Worm (Caenorhabditis elegans) whole organism, L3 larva: ENCODE data around the gene col-81.

Experiments
- R02D3.7 ChIP-seq: fragments of 150-350 bp; optimal IDR thresholded peaks from 2 replicates; lab custom pipeline; 2014; ENCODE audit warnings: missing biosample characterization, missing genetic modification characterization
- ZK546.5 ChIP-seq: sonication (generic microtip); optimal IDR thresholded peaks from 2 replicates; lab custom pipeline; 2017; ENCODE audit warnings: missing biosample characterization, missing genetic modification characterization
- aly-2 ChIP-seq: fragments of 150-350 bp; optimal IDR thresholded peaks from 2 replicates; lab custom pipeline; 2014; ENCODE audit warnings: missing biosample characterization, missing genetic modification characterization
- ama-1 ChIP-seq: fragments of 150-350 bp; optimal IDR thresholded peaks from 2 replicates; lab custom pipeline; 2018
- ceh-16 ChIP-seq: sonication (generic microtip); optimal IDR thresholded peaks from 2 replicates; lab custom pipeline; 2017; ENCODE audit warnings: missing biosample characterization, missing genetic modification characterization
- ceh-28 ChIP-seq: fragments of 150-350 bp; optimal IDR thresholded peaks from 2 replicates; lab custom pipeline; 2014; ENCODE audit warnings: missing biosample characterization, missing genetic modification reagents, missing genetic modification characterization
- ceh-82 ChIP-seq: fragments of 150-350 bp; optimal IDR thresholded peaks from 2 replicates; lab custom pipeline; 2014; ENCODE audit warnings: missing biosample characterization, missing genetic modification characterization
- ceh-9 ChIP-seq: sonication (generic microtip); optimal IDR thresholded peaks from 2 replicates; lab custom pipeline; 2018; ENCODE audit warnings: missing biosample characterization, missing genetic modification characterization
- daf-12 ChIP-seq: fragments of 150-350 bp; optimal IDR thresholded peaks from 2 replicates; lab custom pipeline; 2014; ENCODE audit warnings: missing biosample characterization, missing genetic modification reagents, missing genetic modification characterization
- egl-27 ChIP-seq: sonication (generic microtip); optimal IDR thresholded peaks from 4 replicates; lab custom pipeline; 2017; ENCODE audit warnings: missing biosample characterization, missing genetic modification reagents, missing genetic modification characterization
- egl-5 ChIP-seq: fragments of 150-350 bp; optimal IDR thresholded peaks from 2 replicates; lab custom pipeline; 2017; ENCODE audit warnings: missing biosample characterization, missing genetic modification reagents, missing genetic modification characterization, inconsistent platforms
- elt-1 ChIP-seq: fragments of 150-350 bp; optimal IDR thresholded peaks from 2 replicates; lab custom pipeline; 2014; ENCODE audit warnings: missing biosample characterization, missing genetic modification characterization
- elt-2 ChIP-seq: sonication (generic microtip); optimal IDR thresholded peaks from 2 replicates; lab custom pipeline; 2016; ENCODE audit warnings: missing genetic modification reagents, mild to moderate bottlenecking, missing genetic modification characterization, missing compliant biosample characterization
- elt-3 ChIP-seq, 3 experiments: fragments of 150-350 bp in 1 of 3; sonication (generic microtip) in 2 of 3; optimal IDR thresholded peaks; 2 replicates in 2 of 3; 4 replicates in 1 of 3; lab custom pipeline; 2014 to 2017; ENCODE audit warnings: missing biosample characterization in 3 of 3, missing genetic modification characterization in 3 of 3
- eor-1 ChIP-seq, 2 experiments: fragments of 150-350 bp; optimal IDR thresholded peaks; 2 replicates each; lab custom pipeline; 2014 to 2018; ENCODE audit warnings: missing biosample characterization in 2 of 2, missing genetic modification characterization in 2 of 2
- fkh-10 ChIP-seq: sonication (generic microtip); optimal IDR thresholded peaks from 2 replicates; lab custom pipeline; 2017; ENCODE audit warnings: missing biosample characterization, missing genetic modification reagents, missing genetic modification characterization
- fkh-2 ChIP-seq: fragments of 150-350 bp; optimal IDR thresholded peaks from 2 replicates; lab custom pipeline; 2014; ENCODE audit warnings: missing biosample characterization, missing genetic modification reagents, missing genetic modification characterization
- fos-1 ChIP-seq: fragments of 150-350 bp; optimal IDR thresholded peaks from 2 replicates; lab custom pipeline; 2014; ENCODE audit warnings: missing biosample characterization, missing genetic modification characterization
- hmg-11 ChIP-seq: sonication (generic microtip); optimal IDR thresholded peaks from 2 replicates; lab custom pipeline; 2016; ENCODE audit warnings: missing genetic modification characterization, missing compliant biosample characterization
- jun-1 ChIP-seq: fragments of 150-350 bp; optimal IDR thresholded peaks from 2 replicates; lab custom pipeline; 2014; ENCODE audit warnings: missing biosample characterization, missing genetic modification reagents, missing genetic modification characterization
- lin-15B ChIP-seq: fragments of 150-350 bp; optimal IDR thresholded peaks from 2 replicates; lab custom pipeline; 2014; ENCODE audit warnings: missing biosample characterization, missing genetic modification characterization
- lin-39 ChIP-seq: fragments of 150-350 bp; optimal IDR thresholded peaks from 2 replicates; lab custom pipeline; 2018; ENCODE audit warnings: missing biosample characterization, missing genetic modification reagents, missing genetic modification characterization
- lsy-12 ChIP-seq: sonication (generic microtip); optimal IDR thresholded peaks from 2 replicates; lab custom pipeline; 2016; ENCODE audit warnings: mild to moderate bottlenecking, missing genetic modification characterization, missing compliant biosample characterization
- mdl-1 ChIP-seq: fragments of 150-350 bp; optimal IDR thresholded peaks from 2 replicates; lab custom pipeline; 2014; ENCODE audit warnings: missing biosample characterization, missing genetic modification characterization
- mml-1 ChIP-seq: fragments of 150-350 bp; sonication (generic microtip); optimal IDR thresholded peaks from 3 replicates; lab custom pipeline; 2014; ENCODE audit warnings: missing biosample characterization, missing genetic modification characterization
- nfya-1 ChIP-seq: sonication (generic microtip); optimal IDR thresholded peaks from 2 replicates; lab custom pipeline; 2017; ENCODE audit warnings: missing genetic modification characterization, mild to moderate bottlenecking, missing compliant biosample characterization, antibody characterized with exemption, moderate library complexity; ENCODE audit not compliant: insufficient read depth
- nhr-11 ChIP-seq: fragments of 150-350 bp; optimal IDR thresholded peaks from 2 replicates; lab custom pipeline; 2014; ENCODE audit warnings: missing biosample characterization, missing genetic modification characterization
- nhr-12 ChIP-seq: fragments of 150-350 bp; optimal IDR thresholded peaks from 2 replicates; lab custom pipeline; 2014; ENCODE audit warnings: missing biosample characterization, missing genetic modification characterization
- nhr-23 ChIP-seq: fragments of 150-350 bp; optimal IDR thresholded peaks from 2 replicates; lab custom pipeline; 2014; ENCODE audit warnings: missing biosample characterization, missing genetic modification reagents, missing genetic modification characterization
- nhr-237 ChIP-seq: fragments of 150-350 bp; optimal IDR thresholded peaks from 2 replicates; lab custom pipeline; 2014; ENCODE audit warnings: missing biosample characterization, missing genetic modification characterization
- nhr-25 ChIP-seq: sonication (generic microtip); optimal IDR thresholded peaks from 2 replicates; lab custom pipeline; 2017; ENCODE audit warnings: missing biosample characterization, missing genetic modification characterization
- nhr-28 ChIP-seq: fragments of 150-350 bp; optimal IDR thresholded peaks from 2 replicates; lab custom pipeline; 2014; ENCODE audit warnings: missing biosample characterization, missing genetic modification characterization
- nhr-43 ChIP-seq: sonication (generic microtip); optimal IDR thresholded peaks from 2 replicates; lab custom pipeline; 2016; ENCODE audit warnings: mild to moderate bottlenecking, missing genetic modification characterization, missing compliant biosample characterization; ENCODE audit not compliant: poor library complexity, severe bottlenecking
- nhr-67 ChIP-seq: fragments of 150-350 bp; optimal IDR thresholded peaks from 2 replicates; lab custom pipeline; 2014; ENCODE audit warnings: missing biosample characterization, missing genetic modification characterization
- nhr-76 ChIP-seq: fragments of 150-350 bp; sonication (generic microtip); optimal IDR thresholded peaks from 5 replicates; lab custom pipeline; 2014; ENCODE audit warnings: missing biosample characterization, missing genetic modification characterization
- nhr-77 ChIP-seq: fragments of 150-350 bp; optimal IDR thresholded peaks from 2 replicates; lab custom pipeline; 2014; ENCODE audit warnings: missing biosample characterization, missing genetic modification characterization
- pha-4 ChIP-seq: fragments of 150-350 bp; optimal IDR thresholded peaks from 2 replicates; lab custom pipeline; 2014; ENCODE audit warnings: missing biosample characterization, missing genetic modification reagents, missing genetic modification characterization
- pqm-1 ChIP-seq: fragments of 150-350 bp; optimal IDR thresholded peaks from 2 replicates; lab custom pipeline; 2017; ENCODE audit warnings: missing biosample characterization, missing genetic modification characterization, inconsistent platforms
- sea-2 ChIP-seq: fragments of 150-350 bp; sonication (generic microtip); optimal IDR thresholded peaks from 4 replicates; lab custom pipeline; 2014; ENCODE audit warnings: missing biosample characterization, missing genetic modification reagents, missing genetic modification characterization
- skn-1 ChIP-seq: fragments of 150-350 bp; optimal IDR thresholded peaks from 2 replicates; lab custom pipeline; 2014; ENCODE audit warnings: missing biosample characterization, missing genetic modification characterization
- snpc-4 ChIP-seq: fragments of 150-350 bp; optimal IDR thresholded peaks from 2 replicates; lab custom pipeline; 2014; ENCODE audit warnings: missing biosample characterization, missing genetic modification characterization
- tbx-2 ChIP-seq: sonication (generic microtip); optimal IDR thresholded peaks from 2 replicates; lab custom pipeline; 2016; ENCODE audit warnings: mild to moderate bottlenecking, missing genetic modification characterization, missing compliant biosample characterization
- unc-39 ChIP-seq: sonication (generic microtip); optimal IDR thresholded peaks from 4 replicates; lab custom pipeline; 2017; ENCODE audit warnings: missing biosample characterization, missing genetic modification characterization
- unc-62 ChIP-seq: fragments of 150-350 bp; sonication (generic microtip); optimal IDR thresholded peaks from 4 replicates; lab custom pipeline; 2014; ENCODE audit warnings: missing biosample characterization, missing genetic modification reagents, missing genetic modification characterization
- zag-1 ChIP-seq: fragments of 150-350 bp; optimal IDR thresholded peaks from 2 replicates; lab custom pipeline; 2014; ENCODE audit warnings: missing biosample characterization, missing genetic modification characterization
- ztf-11 ChIP-seq: fragments of 150-350 bp; optimal IDR thresholded peaks from 2 replicates; lab custom pipeline; 2014; ENCODE audit warnings: missing biosample characterization, missing genetic modification characterization
- ztf-4 ChIP-seq: fragments of 150-350 bp; optimal IDR thresholded peaks from 2 replicates; lab custom pipeline; 2014; ENCODE audit warnings: missing biosample characterization, missing genetic modification characterization

Gene col-81

DNA sequence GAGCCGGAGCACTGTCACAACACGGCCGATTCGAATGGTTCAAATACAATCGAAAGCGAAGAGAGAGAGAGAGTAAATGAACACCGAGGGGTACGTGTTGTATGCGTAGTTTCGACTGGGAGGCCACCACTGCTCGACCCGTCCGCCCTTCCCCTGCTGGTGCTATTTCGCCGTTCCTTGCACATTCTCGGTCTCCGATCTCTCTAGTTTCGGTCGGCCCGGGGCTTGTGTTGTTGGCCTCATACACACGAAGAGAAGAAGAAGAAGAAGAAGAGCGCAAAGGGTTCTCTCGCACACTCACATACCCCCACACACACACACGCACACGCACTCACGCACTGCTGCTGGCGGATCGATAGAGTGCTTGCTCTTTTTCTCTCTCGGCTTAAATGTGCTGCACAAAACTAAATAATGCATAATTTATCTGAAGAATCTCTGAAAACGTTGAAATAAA, 29.3 kb upstream of the col-81 start:
- TF ChIP-seq tbx-2 (tag; lab: Kevin White, UChicago) (peak; percentile 23), zag-1 (tag; lab: Kevin White, UChicago) (no peak), ceh-16 (tag; lab: Kevin White, UChicago) (no peak), nhr-11 (tag; lab: Kevin White, UChicago) (no peak), ceh-82 (tag; lab: Kevin White, UChicago) (no peak), elt-3 (tag; optimal IDR thresholded peaks at IDR 0.05; lab: Kevin White, UChicago) (no peak), nhr-43 (tag; lab: Kevin White, UChicago) (no peak), nfya-1 (tag; lab: Kevin White, UChicago) (peak; percentile 86), egl-5 (tag; lab: Kevin White, UChicago) (peak; percentile 55), nhr-28 (no peak), nhr-237 (tag; lab: Kevin White, UChicago) (no peak), ceh-9 (tag; lab: Kevin White, UChicago) (no peak), lin-39 (tag; lab: Kevin White, UChicago) (peak; percentile 86), nhr-23 (tag; lab: Kevin White, UChicago) (no peak), mml-1 (no peak), ztf-4 (tag; lab: Kevin White, UChicago) (no peak), nhr-76 (tag; lab: Kevin White, UChicago) (no peak), fos-1 (tag; lab: Kevin White, UChicago) (no peak), ztf-11 (peak; percentile 18), skn-1 (tag; lab: Kevin White, UChicago) (peak; percentile 46), aly-2 (no peak), nhr-12 (tag; lab: Kevin White, UChicago) (no peak), nhr-67 (no peak), ceh-28 (tag; lab: Kevin White, UChicago) (peak; percentile 78), nhr-25 (peak; percentile 24), pha-4 (tag; lab: Kevin White, UChicago) (peak; percentile 64), elt-2 (tag; lab: Kevin White, UChicago) (peak; percentile 89), lin-15B (tag; lab: Kevin White, UChicago) (peak; percentile 67), mdl-1 (tag; lab: Kevin White, UChicago) (no peak), egl-27 (peak; percentile 52), elt-1 (no peak), snpc-4 (tag; lab: Kevin White, UChicago) (peak; percentile 21), fkh-10 (GFP tag; lab: Kevin White, UChicago) (peak; percentile 45), daf-12 (tag; lab: Kevin White, UChicago) (no peak), jun-1 (peak; percentile 42), eor-1 (tag; optimal IDR thresholded peaks at IDR 0.05; lab: Kevin White, UChicago) (no peak), ama-1 (no peak), unc-39 (tag; lab: Kevin White, UChicago) (no peak), unc-62 (GFP tag; lab: Kevin White, UChicago) (peak; percentile 19), nhr-77 (tag; lab: Kevin White, UChicago) (no peak), lsy-12 (tag; lab: Kevin White, UChicago) (peak; percentile 31), pqm-1 (tag; lab: Kevin White, UChicago) (peak; percentile 71), fkh-2 (tag; lab: Kevin White, UChicago) (no peak), R02D3.7 (tag; lab: Kevin White, UChicago) (no peak), hmg-11 (tag; lab: Kevin White, UChicago) (peak; percentile 94), sea-2 (GFP tag; lab: Kevin White, UChicago) (peak; percentile 25), ZK546.5 (tag; lab: Kevin White, UChicago) (no peak)
- TF ChIP-seq, all 47 proteins: peak for 20
